Worm (Caenorhabditis elegans) whole organism, midembryonic: ENCODE data around the gene F48G7.9.

Experiments
- T22C8.4 ChIP-seq: fragments of 200-800 bp; sonication (Bioruptor generic); IDR thresholded peaks from 2 replicates; pipeline ENCODE4 v1.3.6; 2022; ENCODE audit warnings: missing genetic modification characterization, missing compliant biosample characterization
- cog-1 ChIP-seq: sonication (generic microtip); optimal IDR thresholded peaks from 2 replicates; lab custom pipeline; 2016; ENCODE audit warnings: missing genetic modification characterization, missing compliant biosample characterization
- flt-1 ChIP-seq: fragments of 200-800 bp; sonication (Bioruptor generic); IDR thresholded peaks from 2 replicates; pipeline ENCODE4 v1.3.6; 2022; ENCODE audit warnings: missing genetic modification characterization, missing compliant biosample characterization
- klf-2 ChIP-seq: fragments of 200-800 bp; sonication (Bioruptor generic); conservative IDR thresholded peaks from 2 replicates; pipeline ENCODE4 v1.3.6; 2022; ENCODE audit warnings: missing genetic modification reagents, missing genetic modification characterization, missing compliant biosample characterization
- med-1 ChIP-seq: sonication (generic microtip); optimal IDR thresholded peaks from 2 replicates; lab custom pipeline; 2017; ENCODE audit warnings: missing genetic modification characterization, mild to moderate bottlenecking, missing compliant biosample characterization, antibody characterized with exemption, missing genetic modification reagents; ENCODE audit not compliant: insufficient read depth
- ref-1 ChIP-seq: fragments of 200-800 bp; sonication (Bioruptor generic); conservative IDR thresholded peaks from 2 replicates; pipeline ENCODE4 v1.3.6; 2022; ENCODE audit warnings: missing genetic modification reagents, missing genetic modification characterization, missing compliant biosample characterization
- tab-1 ChIP-seq: fragments of 200-800 bp; sonication (Bioruptor generic); IDR thresholded peaks from 2 replicates; pipeline ENCODE4 v1.3.6; 2022; ENCODE audit warnings: missing genetic modification characterization, missing compliant biosample characterization
- ztf-23 ChIP-seq: fragments of 200-800 bp; sonication (Bioruptor generic); IDR thresholded peaks from 2 replicates; pipeline ENCODE4 v1.3.6; 2022; ENCODE audit warnings: missing genetic modification reagents, missing genetic modification characterization, missing compliant biosample characterization
- ztf-29 ChIP-seq: fragments of 200-800 bp; sonication (Bioruptor generic); IDR thresholded peaks from 2 replicates; pipeline ENCODE4 v1.3.6; 2022; ENCODE audit warnings: missing genetic modification reagents, missing genetic modification characterization, missing compliant biosample characterization

F48G7.9 gene

ce11 chrV:587818-588217 is 40.6 kb downstream of the F48G7.9 start, which contains the start of gene K06H6.1:
Gene K06H6.1, plus strand, starts transcription at chrV:588118.
- TF ChIP-seq med-1 (GFP tag; lab: Kevin White, UChicago) (no peak), ztf-29 (GFP tag; lab: Robert Waterston, UW) (no peak), flt-1 (GFP tag; lab: Robert Waterston, UW) (no peak), klf-2 (GFP tag; lab: Robert Waterston, UW) (no peak), cog-1 (tag; lab: Kevin White, UChicago) (no peak), ref-1 (no peak), tab-1 (GFP tag; lab: Robert Waterston, UW) (no peak), T22C8.4 (GFP tag; lab: Robert Waterston, UW) (no peak), ztf-23 (GFP tag; lab: Robert Waterston, UW) (no peak)

DNA sequence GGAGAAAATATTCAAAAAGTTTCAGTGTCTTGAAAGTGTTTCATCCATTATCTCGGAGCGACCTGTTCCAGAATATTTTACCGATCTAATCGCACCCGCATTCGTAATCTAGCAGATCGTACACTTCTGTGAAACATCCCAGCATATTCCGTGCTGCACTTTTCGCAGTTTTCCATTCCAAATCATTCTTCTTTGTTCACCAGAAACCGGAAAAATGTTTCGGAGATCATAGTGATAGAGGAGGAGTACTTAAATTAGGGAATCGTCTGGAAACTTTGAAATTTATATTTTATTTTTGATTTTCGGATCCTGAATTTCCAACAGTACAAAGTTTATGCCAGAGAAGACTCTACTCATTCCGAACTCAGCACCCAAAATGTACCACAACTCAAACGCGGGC is 43.0 kb downstream of the F48G7.9 start, which contains the start of gene K06H6.2:
TSS of gene K06H6.2 (plus strand) at position 301 of the 400 bp plus-strand sequence.
- no peak for TF ChIP-seq cog-1 (tag; lab: Kevin White, UChicago)

DNA sequence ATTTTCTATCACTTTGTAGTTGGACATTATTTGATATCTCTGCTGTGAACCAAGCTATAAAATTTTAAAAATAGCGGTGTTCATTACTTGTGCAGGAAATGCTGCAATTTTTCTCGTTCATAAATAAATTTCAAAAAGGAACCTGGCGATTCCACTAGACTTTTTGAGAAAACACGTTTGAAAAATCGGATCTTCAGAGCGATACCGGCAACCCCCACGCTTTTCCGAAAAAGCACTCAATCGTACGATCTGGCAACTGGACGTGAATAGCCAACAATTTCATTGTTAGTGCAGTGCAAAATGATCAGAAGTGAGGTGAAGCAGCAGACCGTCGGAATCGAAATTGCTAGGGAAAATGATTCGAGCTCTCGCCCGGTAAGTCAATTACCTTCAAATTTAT is 46.8 kb downstream of the F48G7.9 start, which contains the start of gene nstp-7:
TSS of gene nstp-7 (plus strand) at position 301 of the 400 bp plus-strand sequence.
- TF ChIP-seq klf-2 (GFP tag; lab: Robert Waterston, UW) (no peak), flt-1 (GFP tag; lab: Robert Waterston, UW) (no peak), ref-1 (no peak)

ce11 chrV:578977-579376 is 49.5 kb downstream of the F48G7.9 start, which contains the start of gene K06H6.4:
Gene K06H6.4, plus strand, starts transcription at chrV:579277.
- TF ChIP-seq ztf-23 (GFP tag; lab: Robert Waterston, UW) (no peak), tab-1 (GFP tag; lab: Robert Waterston, UW) (no peak), ztf-29 (GFP tag; lab: Robert Waterston, UW) (no peak), flt-1 (GFP tag; lab: Robert Waterston, UW) (no peak), cog-1 (tag; lab: Kevin White, UChicago) (no peak), T22C8.4 (GFP tag; lab: Robert Waterston, UW) (no peak), ref-1 (no peak), med-1 (GFP tag; lab: Kevin White, UChicago) (no peak)
